Worm (Caenorhabditis elegans): ENCODE measurements around the gene lin-46.

ce11 chrV:13006754-13007153 is 38.1 kb downstream of the lin-46 start:
- no peak for TF ChIP-seq ces-1 (GFP tag; optimal IDR thresholded peaks at IDR 0.05)
- TF ChIP-seq unc-39 (tag; optimal IDR thresholded peaks at IDR 0.05): no peak
- TF ChIP-seq lin-13 (tag; optimal IDR thresholded peaks at IDR 0.05): no peak
- TF ChIP-seq nhr-76 (tag; optimal IDR thresholded peaks at IDR 0.05): no peak
